Worm (Caenorhabditis elegans): Measurements from ENCODE around the gene mxl-3.

The mxl-3 gene

ce11 chrX:13358573-13358972 is 8.0 kb upstream of the mxl-3 start:
- no peak for TF ChIP-seq nhr-77 (tag; optimal IDR thresholded peaks at IDR 0.05)
- no peak for TF ChIP-seq ceh-82 (tag; optimal IDR thresholded peaks at IDR 0.05)
- TF ChIP-seq peb-1 (tag; optimal IDR thresholded peaks at IDR 0.05) = no peak
- TF ChIP-seq nhr-21 (tag; optimal IDR thresholded peaks at IDR 0.05) = peak; percentile 97
- TF ChIP-seq sma-9 (GFP tag; optimal IDR thresholded peaks at IDR 0.05) = peak; percentile 99
- TF ChIP-seq sma-9 (tag; optimal IDR thresholded peaks at IDR 0.05) = peak; percentile 66
- TF ChIP-seq zag-1 (tag; optimal IDR thresholded peaks at IDR 0.05) = no peak
- TF ChIP-seq mdl-1 (tag; optimal IDR thresholded peaks at IDR 0.05) = peak; percentile 77 to 96
- TF ChIP-seq lin-39 (tag; optimal IDR thresholded peaks at IDR 0.05) = no peak
- no peak for TF ChIP-seq nhr-12 (tag; optimal IDR thresholded peaks at IDR 0.05)
- TF ChIP-seq nhr-25 (tag; optimal IDR thresholded peaks at IDR 0.05) = peak; percentile 96
- TF ChIP-seq ztf-11 (tag; optimal IDR thresholded peaks at IDR 0.05) = no peak
- no peak for TF ChIP-seq ama-1 (optimal IDR thresholded peaks at IDR 0.05)
- no peak for TF ChIP-seq alr-1 (tag; optimal IDR thresholded peaks at IDR 0.05)
- peak; percentile 98 for TF ChIP-seq blmp-1 (tag; optimal IDR thresholded peaks at IDR 0.05; ENCODE audit: insufficient read depth)
- TF ChIP-seq Y55F3AM.14 (GFP tag; optimal IDR thresholded peaks at IDR 0.05) = peak; percentile 79
- peak; percentile 98 for TF ChIP-seq nhr-129 (tag; optimal IDR thresholded peaks at IDR 0.05)
- no peak for TF ChIP-seq elt-3 (tag; optimal IDR thresholded peaks at IDR 0.05)
- TF ChIP-seq lin-13 (GFP tag; optimal IDR thresholded peaks at IDR 0.05) = peak; percentile 25
- peak; percentile 76 for TF ChIP-seq fos-1 (tag; optimal IDR thresholded peaks at IDR 0.05)
- TF ChIP-seq mab-5 (tag; optimal IDR thresholded peaks at IDR 0.05) = no peak
- peak; percentile 89 for TF ChIP-seq sma-3 (GFP tag; optimal IDR thresholded peaks at IDR 0.05)
- no peak for TF ChIP-seq nhr-11 (tag; optimal IDR thresholded peaks at IDR 0.05)
- peak in 1 of 2 experiments; percentile 76 for TF ChIP-seq lsy-2 (tag; optimal IDR thresholded peaks at IDR 0.05)
- no peak for TF ChIP-seq ztf-4 (tag; optimal IDR thresholded peaks at IDR 0.05)
- no peak for TF ChIP-seq snpc-4 (tag; optimal IDR thresholded peaks at IDR 0.05)
- no peak for TF ChIP-seq ZK546.5 (tag; optimal IDR thresholded peaks at IDR 0.05)
- peak; percentile 68 for TF ChIP-seq nhr-6 (tag; optimal IDR thresholded peaks at IDR 0.05)
- TF ChIP-seq egl-27 (tag; optimal IDR thresholded peaks at IDR 0.05) = peak; percentile 96
- TF ChIP-seq nhr-237 (tag; optimal IDR thresholded peaks at IDR 0.05) = no peak
- TF ChIP-seq skn-1 (tag; optimal IDR thresholded peaks at IDR 0.05) = peak; percentile 32
- TF ChIP-seq ztf-1 (GFP tag; conservative IDR thresholded peaks at IDR 0.05) = no peak
- TF ChIP-seq mbf-1 (tag; optimal IDR thresholded peaks at IDR 0.05) = no peak
- no peak for TF ChIP-seq lin-11 (tag; optimal IDR thresholded peaks at IDR 0.05)
- TF ChIP-seq sem-4 (tag; optimal IDR thresholded peaks at IDR 0.05) = peak; percentile 51
- no peak for TF ChIP-seq ceh-16 (tag; optimal IDR thresholded peaks at IDR 0.05)
- no peak for TF ChIP-seq nhr-10 (tag; optimal IDR thresholded peaks at IDR 0.05)
- no peak for TF ChIP-seq nhr-23 (tag; optimal IDR thresholded peaks at IDR 0.05)
- TF ChIP-seq C34F6.9 (tag; optimal IDR thresholded peaks at IDR 0.05) = peak; percentile 79
- TF ChIP-seq R02D3.7 (tag; optimal IDR thresholded peaks at IDR 0.05) = no peak
- TF ChIP-seq gmeb-1 (tag; optimal IDR thresholded peaks at IDR 0.05) = peak; percentile 72
- TF ChIP-seq crh-2 (tag; optimal IDR thresholded peaks at IDR 0.05) = peak; percentile 93
- TF ChIP-seq unc-62 (GFP tag; optimal IDR thresholded peaks at IDR 0.05) = no peak
- TF ChIP-seq aly-2 (tag; optimal IDR thresholded peaks at IDR 0.05) = no peak
- TF ChIP-seq unc-55 (GFP tag; optimal IDR thresholded peaks at IDR 0.05) = no peak
- TF ChIP-seq dmd-4 (tag; optimal IDR thresholded peaks at IDR 0.05) = no peak
- no peak for TF ChIP-seq unc-39 (tag; optimal IDR thresholded peaks at IDR 0.05)
- TF ChIP-seq elt-1 (tag; optimal IDR thresholded peaks at IDR 0.05) = no peak
- TF ChIP-seq F13H6.1 (tag; optimal IDR thresholded peaks at IDR 0.05) = peak; percentile 95
